Fruit fly (Drosophila melanogaster) whole organism: ENCODE data around the gene Smg6.

Source experiments
- psq ChIP-seq: fragments of >200 bp; optimal IDR thresholded peaks from 2 replicates; lab custom pipeline; 2017
- usp ChIP-seq: fragments of >200 bp; optimal IDR thresholded peaks from 2 replicates; lab custom pipeline; 2017; ENCODE audit warnings: missing biosample characterization, missing genetic modification characterization, mixed read lengths

DNA sequence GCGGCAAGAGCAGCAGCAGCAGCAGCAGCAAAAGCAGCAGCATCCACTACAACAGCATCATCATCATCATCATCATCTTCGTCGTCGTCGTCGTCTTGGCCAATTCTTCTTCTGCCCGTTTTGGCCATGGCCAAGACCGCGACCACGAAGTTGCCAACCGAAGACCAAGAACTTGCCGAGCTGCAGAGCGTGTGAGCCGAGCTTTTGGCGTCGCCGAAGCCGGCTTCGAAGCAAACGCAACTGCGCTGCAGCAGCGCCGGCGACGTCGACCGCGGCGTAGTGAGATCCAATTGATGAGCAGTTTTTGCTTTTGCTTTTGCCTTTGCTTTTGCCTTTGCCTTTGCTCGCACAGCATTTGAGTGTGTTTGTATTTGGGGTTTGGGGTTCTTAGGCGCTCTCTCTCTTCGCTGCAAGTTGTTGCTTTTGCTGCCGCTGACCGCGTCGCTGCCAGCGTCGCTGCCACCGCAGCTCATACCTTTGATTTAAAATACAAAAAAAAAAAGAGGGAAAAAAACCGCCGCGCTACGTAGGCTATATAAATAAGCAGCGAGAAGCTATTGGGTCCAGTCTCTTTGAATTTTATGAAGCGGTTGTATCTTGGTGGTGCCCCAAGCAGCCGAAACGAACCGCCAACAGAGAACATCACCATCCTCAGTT lies 48.1 kb downstream of the Smg6 start:
- TF ChIP-seq psq (no peak), usp (GFP tag; lab: Kevin White, UChicago) (no peak)
